Fruit fly (Drosophila melanogaster): ENCODE data around the gene CG7536.

CG7536 gene

DNA sequence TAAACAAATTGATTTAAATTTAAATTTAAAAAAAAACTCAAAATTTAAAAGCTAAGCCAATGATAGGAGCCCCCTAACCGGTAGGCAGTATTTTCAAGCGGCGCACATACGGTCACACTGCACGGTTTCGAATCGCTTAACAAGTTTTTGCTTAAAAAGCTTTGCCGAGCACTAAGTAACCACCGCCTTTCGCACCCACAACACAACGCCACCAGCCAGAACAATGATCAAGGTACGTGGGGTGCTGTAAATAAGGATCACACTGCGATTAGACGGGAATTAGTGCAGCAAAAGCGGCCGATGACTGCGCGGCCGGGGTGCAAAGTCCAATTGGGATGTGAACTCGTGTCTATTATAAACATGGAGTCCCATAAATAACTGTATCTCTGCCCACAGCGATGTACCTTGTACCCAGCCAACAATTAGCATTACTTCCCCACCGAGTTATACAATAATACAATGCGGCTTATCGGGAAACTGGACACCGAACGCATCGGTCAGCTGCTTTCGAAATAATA lies 2.9 kb upstream of the CG7536 start, which contains the start of gene scu:
Gene scu, plus strand, starts transcription at position 101 of the 518 bp plus-strand sequence.
- TF ChIP-seq CG1620 (GFP tag; optimal IDR thresholded peaks at IDR 0.05) (peak; percentile 24), Crg-1 (GFP tag; optimal IDR thresholded peaks at IDR 0.05) (no peak), Mnt (GFP tag; optimal IDR thresholded peaks at IDR 0.05) (peak; percentile 80), pad (GFP tag; optimal IDR thresholded peaks at IDR 0.05) (peak; percentile 25), CG33017 (tag; optimal IDR thresholded peaks at IDR 0.05) (peak; percentile 14), cnc (optimal IDR thresholded peaks at IDR 0.05) (no peak), Clk (GFP tag; optimal IDR thresholded peaks at IDR 0.05) (no peak), tj (GFP tag; optimal IDR thresholded peaks at IDR 0.05) (peak; percentile 56), CG11617 (GFP tag; optimal IDR thresholded peaks at IDR 0.05) (peak; percentile 52), CG5204 (GFP tag; optimal IDR thresholded peaks at IDR 0.05) (no peak), CG7045 (GFP tag; optimal IDR thresholded peaks at IDR 0.05) (no peak), CG12768 (GFP tag; optimal IDR thresholded peaks at IDR 0.05) (peak; percentile 89), CG14711 (tag; optimal IDR thresholded peaks at IDR 0.05) (no peak), ovo (GFP tag; optimal IDR thresholded peaks at IDR 0.05) (peak; percentile 36), bab1 (GFP tag; optimal IDR thresholded peaks at IDR 0.05) (peak; percentile 63), kay (GFP tag; ENCODE audit: borderline replicate concordance) (peak; percentile 83), CG7101 (tag; optimal IDR thresholded peaks at IDR 0.05) (peak; percentile 43), toe (GFP tag; optimal IDR thresholded peaks at IDR 0.05) (peak; percentile 39), cic (GFP tag; optimal IDR thresholded peaks at IDR 0.05) (peak; percentile 18), Hr96 (GFP tag; optimal IDR thresholded peaks at IDR 0.05) (peak; percentile 75)

DNA sequence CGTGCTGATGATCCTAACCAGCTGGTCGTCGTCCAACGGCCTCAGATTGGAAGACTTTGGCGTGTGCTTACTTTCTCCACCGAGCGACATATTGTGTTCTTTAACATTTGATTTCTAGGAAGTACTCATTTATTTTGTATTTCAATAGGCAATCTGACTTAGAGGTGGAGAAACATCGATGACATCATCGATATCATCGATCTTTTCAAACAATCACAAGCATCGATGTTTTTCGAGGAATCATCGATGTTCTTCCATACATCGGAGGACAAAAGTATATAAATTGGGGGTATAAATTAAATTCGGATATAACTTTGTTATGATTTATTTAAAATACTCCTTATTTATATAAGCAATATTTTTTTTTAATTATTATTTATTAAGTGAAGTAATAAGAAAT lies 2.0 kb upstream of the CG7536 start, which contains the start of gene Swt1:
Gene Swt1, minus strand, starts transcription at position 177 of the 400 bp plus-strand sequence.
- TF ChIP-seq CG5204 (GFP tag; optimal IDR thresholded peaks at IDR 0.05) = no peak
- no peak for TF ChIP-seq CG33017 (tag; optimal IDR thresholded peaks at IDR 0.05)
- no peak for TF ChIP-seq Crg-1 (GFP tag; optimal IDR thresholded peaks at IDR 0.05)
- no peak for TF ChIP-seq CG12768 (GFP tag; optimal IDR thresholded peaks at IDR 0.05)
- no peak for TF ChIP-seq ovo (GFP tag; optimal IDR thresholded peaks at IDR 0.05)
- no peak for TF ChIP-seq Mnt (GFP tag; optimal IDR thresholded peaks at IDR 0.05)
- no peak for TF ChIP-seq CG14711 (tag; optimal IDR thresholded peaks at IDR 0.05)
- TF ChIP-seq cnc (optimal IDR thresholded peaks at IDR 0.05) = no peak
- TF ChIP-seq tj (GFP tag; optimal IDR thresholded peaks at IDR 0.05) = no peak
- no peak for TF ChIP-seq kay (GFP tag; ENCODE audit: borderline replicate concordance)
- TF ChIP-seq CG1620 (GFP tag; optimal IDR thresholded peaks at IDR 0.05) = no peak
- TF ChIP-seq toe (GFP tag; optimal IDR thresholded peaks at IDR 0.05) = no peak
- no peak for TF ChIP-seq CG7101 (tag; optimal IDR thresholded peaks at IDR 0.05)
- no peak for TF ChIP-seq CG11617 (GFP tag; optimal IDR thresholded peaks at IDR 0.05)
- no peak for TF ChIP-seq pad (GFP tag; optimal IDR thresholded peaks at IDR 0.05)

DNA sequence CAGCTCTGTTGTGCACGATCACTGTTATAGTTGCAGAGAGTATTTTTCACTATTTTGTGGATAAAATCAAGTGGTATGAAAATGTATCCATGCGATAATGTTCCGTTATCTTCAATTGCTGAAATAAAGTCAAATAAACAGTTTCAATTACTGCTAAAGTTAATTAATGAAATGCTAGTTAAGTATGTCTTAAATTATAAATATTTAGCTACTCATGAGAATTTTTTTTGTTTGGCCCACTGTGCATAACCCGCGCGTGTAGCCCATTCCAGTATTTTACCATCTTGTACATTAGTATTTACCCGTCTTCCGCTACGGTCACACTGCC lies 2.9 kb downstream of the CG7536 start, which contains the start of gene Ada3:
Gene Ada3, plus strand, starts transcription at position 292 of the 328 bp plus-strand sequence.
- TF ChIP-seq Crg-1 (GFP tag; optimal IDR thresholded peaks at IDR 0.05) = peak; percentile 83
- TF ChIP-seq Hr96 (GFP tag; optimal IDR thresholded peaks at IDR 0.05) = peak; percentile 86
- no peak for TF ChIP-seq kay (GFP tag; ENCODE audit: borderline replicate concordance)
- peak; percentile 32 for TF ChIP-seq Clk (GFP tag; optimal IDR thresholded peaks at IDR 0.05)
- peak; percentile 96 for TF ChIP-seq Mnt (GFP tag; optimal IDR thresholded peaks at IDR 0.05)
- TF ChIP-seq tj (GFP tag; optimal IDR thresholded peaks at IDR 0.05) = peak; percentile 33
- peak; percentile 78 for TF ChIP-seq CG1620 (GFP tag; optimal IDR thresholded peaks at IDR 0.05)
- TF ChIP-seq CG5204 (GFP tag; optimal IDR thresholded peaks at IDR 0.05) = peak; percentile 70
- peak; percentile 35 for TF ChIP-seq CG12768 (GFP tag; optimal IDR thresholded peaks at IDR 0.05)
- TF ChIP-seq pad (GFP tag; optimal IDR thresholded peaks at IDR 0.05) = peak; percentile 74
- peak; percentile 61 for TF ChIP-seq cic (GFP tag; optimal IDR thresholded peaks at IDR 0.05)
- TF ChIP-seq cnc (optimal IDR thresholded peaks at IDR 0.05) = no peak
- peak; percentile 50 for TF ChIP-seq CG33017 (tag; optimal IDR thresholded peaks at IDR 0.05)
- peak; percentile 63 for TF ChIP-seq bab1 (GFP tag; optimal IDR thresholded peaks at IDR 0.05)
- TF ChIP-seq toe (GFP tag; optimal IDR thresholded peaks at IDR 0.05) = peak; percentile 83
- TF ChIP-seq CG14711 (tag; optimal IDR thresholded peaks at IDR 0.05) = peak; percentile 67
- peak; percentile 78 for TF ChIP-seq ovo (GFP tag; optimal IDR thresholded peaks at IDR 0.05)
- peak; percentile 57 for TF ChIP-seq CG7045 (GFP tag; optimal IDR thresholded peaks at IDR 0.05)
- TF ChIP-seq CG11617 (GFP tag; optimal IDR thresholded peaks at IDR 0.05) = peak; percentile 84
- TF ChIP-seq CG7101 (tag; optimal IDR thresholded peaks at IDR 0.05) = peak; percentile 85

DNA sequence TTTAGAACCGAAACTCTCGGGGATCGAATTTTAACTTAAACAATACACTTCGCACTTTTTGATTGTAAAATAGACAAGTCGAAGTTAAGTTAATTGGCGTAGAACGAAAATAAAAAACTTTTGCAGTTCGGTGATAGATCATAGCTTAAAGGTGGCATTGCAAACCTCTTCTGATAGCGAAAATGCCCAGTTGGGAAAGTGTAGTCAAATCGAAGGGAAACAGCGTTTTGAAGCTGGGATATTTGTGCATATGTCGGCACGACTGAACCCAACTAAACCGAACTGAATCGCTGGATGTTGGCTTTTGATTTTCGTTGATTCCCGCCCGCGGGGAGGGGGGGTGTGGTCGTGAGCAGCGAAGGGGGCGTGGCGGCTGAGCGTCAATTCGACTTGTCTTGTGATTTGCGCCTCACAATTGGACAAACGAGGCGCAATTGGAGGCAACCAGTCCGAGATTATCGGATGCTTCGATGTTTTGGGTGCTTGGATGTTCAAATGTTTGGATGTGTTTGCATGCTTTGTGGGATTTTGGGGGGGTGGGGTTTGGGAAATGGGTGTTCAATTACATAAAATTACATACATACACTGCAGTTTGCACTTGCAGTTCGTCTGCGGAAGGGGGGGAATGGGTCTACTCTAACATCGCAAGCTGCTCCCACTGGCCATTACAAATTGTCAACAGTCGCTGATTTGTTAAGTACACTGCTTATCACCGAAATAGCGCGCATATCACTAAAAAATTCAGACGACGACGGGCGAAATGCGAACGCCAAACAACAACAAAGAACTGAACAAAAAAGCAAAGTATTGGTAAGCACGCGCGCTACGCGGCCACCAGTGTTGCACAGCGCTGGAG lies 3.5 kb downstream of the CG7536 start:
- TF ChIP-seq CG5204 (GFP tag; optimal IDR thresholded peaks at IDR 0.05) = no peak
- TF ChIP-seq Mnt (GFP tag; optimal IDR thresholded peaks at IDR 0.05) = no peak
- TF ChIP-seq tj (GFP tag; optimal IDR thresholded peaks at IDR 0.05) = peak; percentile 46

DNA sequence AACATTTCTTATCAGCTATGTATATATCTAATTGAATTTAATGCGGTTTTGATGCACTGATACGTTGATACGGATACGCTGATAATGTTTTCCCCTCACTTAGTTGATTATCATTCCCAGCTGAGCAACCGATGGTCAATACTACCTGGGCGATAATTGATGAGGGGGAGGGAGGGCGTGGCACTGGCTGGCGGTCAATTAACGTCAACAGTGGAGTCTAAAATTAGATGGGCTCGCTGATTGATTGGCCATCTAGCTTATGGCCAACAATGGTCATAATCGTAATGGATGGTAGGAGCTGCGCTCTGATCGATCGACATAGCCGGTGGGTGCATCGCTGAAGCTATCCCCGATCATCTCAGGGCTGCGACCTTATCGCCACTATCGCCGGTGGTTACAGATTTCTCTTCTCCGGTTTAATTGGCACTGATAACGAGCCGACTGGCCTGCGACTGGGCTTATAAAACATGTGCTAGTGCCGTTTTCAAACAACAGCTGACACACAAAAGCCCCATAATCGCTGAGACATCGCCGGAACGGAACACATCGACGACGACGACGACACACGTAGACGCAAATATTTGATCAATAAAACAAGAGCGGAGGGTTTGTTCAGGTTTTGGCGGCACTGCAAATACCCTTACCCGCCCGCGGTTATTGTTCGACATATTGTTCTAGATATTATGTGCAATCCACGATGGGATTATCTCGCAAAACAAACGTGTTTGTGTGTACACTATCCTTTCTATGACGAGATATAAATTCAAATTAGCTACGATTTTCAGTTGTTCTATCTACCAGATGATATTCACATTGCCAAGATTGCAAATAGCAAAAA lies 4.6 kb downstream of the CG7536 start:
- TF ChIP-seq Mnt (GFP tag; optimal IDR thresholded peaks at IDR 0.05) (peak; percentile 57), cic (GFP tag; optimal IDR thresholded peaks at IDR 0.05) (peak; percentile 1), CG11617 (GFP tag; optimal IDR thresholded peaks at IDR 0.05) (peak; percentile 22), tj (GFP tag; optimal IDR thresholded peaks at IDR 0.05) (peak; percentile 7), CG12768 (GFP tag; optimal IDR thresholded peaks at IDR 0.05) (no peak), CG1620 (GFP tag; optimal IDR thresholded peaks at IDR 0.05) (no peak), bab1 (GFP tag; optimal IDR thresholded peaks at IDR 0.05) (peak; percentile 11), kay (GFP tag; ENCODE audit: borderline replicate concordance) (no peak), CG33017 (tag; optimal IDR thresholded peaks at IDR 0.05) (no peak), CG7101 (tag; optimal IDR thresholded peaks at IDR 0.05) (peak; percentile 37), Crg-1 (GFP tag; optimal IDR thresholded peaks at IDR 0.05) (no peak)
